Fruit fly (Drosophila melanogaster) whole organism, embryonic: ENCODE data around the gene trx.

Experiments
- ATbp ChIP-seq: fragments of 200-800 bp; sonication (Bioruptor generic); optimal IDR thresholded peaks from 2 replicates; lab custom pipeline; 2017; ENCODE audit warnings: missing biosample characterization, mild to moderate bottlenecking, missing genetic modification characterization, missing genetic modification reagents
- Atf-2 ChIP-seq: fragments of 200-800 bp; sonication (Bioruptor generic); optimal IDR thresholded peaks from 2 replicates; lab custom pipeline; 2016; ENCODE audit warnings: missing biosample characterization, missing genetic modification characterization
- B-H2 ChIP-seq: fragments of 200-800 bp; sonication (Bioruptor generic); optimal IDR thresholded peaks from 2 replicates; lab custom pipeline; 2018; ENCODE audit warnings: missing biosample characterization, mild to moderate bottlenecking, missing genetic modification characterization
- CG10431 ChIP-seq: fragments of 200-800 bp; sonication (Bioruptor generic); optimal IDR thresholded peaks from 3 replicates; lab custom pipeline; 2018; ENCODE audit warnings: missing biosample characterization, mild to moderate bottlenecking, missing genetic modification characterization
- CG11398 ChIP-seq: fragments of 200-800 bp; sonication (Bioruptor generic); optimal IDR thresholded peaks from 2 replicates; lab custom pipeline; 2016; ENCODE audit warnings: missing biosample characterization, missing genetic modification characterization
- CG11723 ChIP-seq: fragments of 200-800 bp; sonication (Bioruptor generic); optimal IDR thresholded peaks from 2 replicates; lab custom pipeline; 2017; ENCODE audit warnings: missing biosample characterization, mild to moderate bottlenecking, missing genetic modification characterization
- CG15601 ChIP-seq: fragments of 200-800 bp; sonication (Bioruptor generic); optimal IDR thresholded peaks from 3 replicates; lab custom pipeline; 2019; ENCODE audit warnings: missing biosample characterization, mild to moderate bottlenecking, missing genetic modification characterization, moderate library complexity
- CG1832 ChIP-seq: fragments of 200-800 bp; sonication (Bioruptor generic); optimal IDR thresholded peaks from 2 replicates; lab custom pipeline; 2017; ENCODE audit warnings: missing biosample characterization, mild to moderate bottlenecking, missing genetic modification characterization, inconsistent platforms
- CG18476 ChIP-seq: fragments of 200-800 bp; sonication (Bioruptor generic); optimal IDR thresholded peaks from 2 replicates; lab custom pipeline; 2016; ENCODE audit warnings: missing biosample characterization, mild to moderate bottlenecking, missing genetic modification characterization
- CG18599 ChIP-seq: fragments of 200-800 bp; sonication (Bioruptor generic); optimal IDR thresholded peaks from 3 replicates; lab custom pipeline; 2017; ENCODE audit warnings: missing biosample characterization, missing genetic modification characterization, mild to moderate bottlenecking, moderate library complexity, missing genetic modification reagents
- CG2129 ChIP-seq: fragments of 200-800 bp; sonication (Bioruptor generic); IDR thresholded peaks from 2 replicates; pipeline ENCODE4 v1.3.6; 2022; ENCODE audit warnings: missing biosample characterization, missing genetic modification characterization; ENCODE audit not compliant: partially characterized antibody
- CG2678 ChIP-seq: fragments of 200-800 bp; sonication (Bioruptor generic); optimal IDR thresholded peaks from 3 replicates; lab custom pipeline; 2019; ENCODE audit warnings: missing biosample characterization, mild to moderate bottlenecking, missing genetic modification characterization, moderate library complexity
- CG3163 ChIP-seq: fragments of 200-800 bp; sonication (Bioruptor generic); optimal IDR thresholded peaks from 3 replicates; lab custom pipeline; 2016; ENCODE audit warnings: missing biosample characterization, missing genetic modification characterization
- CG3995 ChIP-seq: fragments of 200-800 bp; sonication (Bioruptor generic); optimal IDR thresholded peaks from 3 replicates; lab custom pipeline; 2016; ENCODE audit warnings: missing biosample characterization, missing genetic modification characterization
- CG42726 ChIP-seq: fragments of 200-800 bp; sonication (Bioruptor generic); IDR thresholded peaks from 2 replicates; pipeline ENCODE4 v1.3.6; 2022; ENCODE audit warnings: missing biosample characterization, missing genetic modification characterization; ENCODE audit not compliant: partially characterized antibody
- CG4282 ChIP-seq: fragments of 200-800 bp; sonication (Bioruptor generic); optimal IDR thresholded peaks from 2 replicates; lab custom pipeline; 2016; ENCODE audit warnings: missing biosample characterization, missing genetic modification characterization
- CG7839 ChIP-seq: fragments of 200-800 bp; sonication (Bioruptor generic); optimal IDR thresholded peaks from 3 replicates; lab custom pipeline; 2018; ENCODE audit warnings: missing biosample characterization, mild to moderate bottlenecking, missing genetic modification characterization, moderate library complexity
- CG8089 ChIP-seq: fragments of 200-800 bp; sonication (Bioruptor generic); optimal IDR thresholded peaks from 3 replicates; lab custom pipeline; 2016; ENCODE audit warnings: missing biosample characterization, missing genetic modification characterization
- CG8281 ChIP-seq: fragments of 200-800 bp; sonication (Bioruptor generic); optimal IDR thresholded peaks from 2 replicates; lab custom pipeline; 2018; ENCODE audit warnings: missing biosample characterization, mild to moderate bottlenecking, missing genetic modification characterization, moderate library complexity
- CG8359 ChIP-seq: fragments of 200-800 bp; sonication (Bioruptor generic); optimal IDR thresholded peaks from 2 replicates; lab custom pipeline; 2017; ENCODE audit warnings: missing biosample characterization, mild to moderate bottlenecking, missing genetic modification characterization, borderline replicate concordance
- CG8944 ChIP-seq: fragments of 200-800 bp; sonication (Bioruptor generic); optimal IDR thresholded peaks from 3 replicates; lab custom pipeline; 2016; ENCODE audit warnings: missing biosample characterization, missing genetic modification characterization
- Dp ChIP-seq: fragments of 200-800 bp; sonication (Bioruptor generic); optimal IDR thresholded peaks from 2 replicates; lab custom pipeline; 2018; ENCODE audit warnings: missing biosample characterization, mild to moderate bottlenecking, missing genetic modification characterization, moderate library complexity
- ERR ChIP-seq: fragments of 200-800 bp; sonication (Bioruptor generic); optimal IDR thresholded peaks from 2 replicates; lab custom pipeline; 2016; ENCODE audit warnings: missing biosample characterization, missing genetic modification characterization
- H15 ChIP-seq: fragments of 200-800 bp; sonication (Bioruptor generic); IDR thresholded peaks from 3 replicates; pipeline ENCODE4 v1.3.6; 2022; ENCODE audit warnings: missing biosample characterization, missing genetic modification characterization
- HLHmδ ChIP-seq: fragments of 200-800 bp; sonication (Bioruptor generic); optimal IDR thresholded peaks from 2 replicates; lab custom pipeline; 2018; ENCODE audit warnings: missing biosample characterization, mild to moderate bottlenecking, missing genetic modification characterization, moderate library complexity
- HmgZ ChIP-seq: fragments of 200-800 bp; sonication (Bioruptor generic); optimal IDR thresholded peaks from 2 replicates; lab custom pipeline; 2018; ENCODE audit warnings: missing biosample characterization, mild to moderate bottlenecking, missing genetic modification characterization
- MTF-1 ChIP-seq: fragments of 200-800 bp; sonication (Bioruptor generic); optimal IDR thresholded peaks from 2 replicates; lab custom pipeline; 2018; ENCODE audit warnings: missing biosample characterization, mild to moderate bottlenecking, missing genetic modification characterization, borderline replicate concordance
- Opbp ChIP-seq: fragments of 200-800 bp; sonication (Bioruptor generic); IDR thresholded peaks from 3 replicates; pipeline ENCODE4 v1.3.6; 2022; ENCODE audit warnings: missing biosample characterization, missing genetic modification characterization; ENCODE audit not compliant: partially characterized antibody
- Xbp1 ChIP-seq: fragments of 200-800 bp; sonication (Bioruptor generic); optimal IDR thresholded peaks from 3 replicates; lab custom pipeline; 2016; ENCODE audit warnings: missing biosample characterization, mild to moderate bottlenecking, missing genetic modification characterization
- YL-1 ChIP-seq: fragments of 200-800 bp; sonication (Bioruptor generic); optimal IDR thresholded peaks from 3 replicates; lab custom pipeline; 2017; ENCODE audit warnings: missing biosample characterization, mild to moderate bottlenecking, missing genetic modification characterization
- disco-r ChIP-seq: fragments of 200-800 bp; sonication (Bioruptor generic); optimal IDR thresholded peaks from 2 replicates; lab custom pipeline; 2016; ENCODE audit warnings: missing biosample characterization, missing genetic modification characterization
- dmrt99B ChIP-seq: fragments of 200-800 bp; sonication (Bioruptor generic); optimal IDR thresholded peaks from 2 replicates; lab custom pipeline; 2018; ENCODE audit warnings: missing biosample characterization, mild to moderate bottlenecking, missing genetic modification characterization, moderate library complexity
- fru ChIP-seq: fragments of >200 bp; optimal IDR thresholded peaks from 2 replicates; lab custom pipeline; 2017
- gem ChIP-seq: fragments of 200-800 bp; sonication (Bioruptor generic); optimal IDR thresholded peaks from 2 replicates; lab custom pipeline; 2019; ENCODE audit warnings: missing biosample characterization, mild to moderate bottlenecking, missing genetic modification characterization, moderate library complexity
- ken ChIP-seq: fragments of 200-800 bp; sonication (Bioruptor generic); IDR thresholded peaks from 3 replicates; pipeline ENCODE4 v1.3.6; 2022; ENCODE audit warnings: missing biosample characterization, missing genetic modification characterization
- klu ChIP-seq: fragments of 200-800 bp; sonication (Bioruptor generic); IDR thresholded peaks from 2 replicates; pipeline ENCODE4 v1.3.6; 2022; ENCODE audit warnings: missing biosample characterization, missing genetic modification characterization
- luna ChIP-seq: fragments of 200-800 bp; sonication (Bioruptor generic); optimal IDR thresholded peaks from 2 replicates; lab custom pipeline; 2016; ENCODE audit warnings: missing biosample characterization, missing genetic modification characterization
- mld ChIP-seq: fragments of 200-800 bp; sonication (Bioruptor generic); IDR thresholded peaks from 3 replicates; pipeline ENCODE4 v1.3.6; 2022; ENCODE audit warnings: missing biosample characterization, missing genetic modification characterization; ENCODE audit not compliant: partially characterized antibody
- nerfin-2 ChIP-seq: fragments of 200-800 bp; sonication (Bioruptor generic); IDR thresholded peaks from 2 replicates; pipeline ENCODE4 v1.3.6; 2022; ENCODE audit warnings: missing biosample characterization, missing genetic modification characterization; ENCODE audit not compliant: partially characterized antibody
- onecut ChIP-seq: fragments of 200-800 bp; sonication (Bioruptor generic); IDR thresholded peaks from 2 replicates; pipeline ENCODE4 v1.3.6; 2022; ENCODE audit warnings: missing biosample characterization, missing genetic modification characterization
- pnt ChIP-seq: fragments of 200-800 bp; sonication (Bioruptor generic); optimal IDR thresholded peaks from 3 replicates; lab custom pipeline; 2016; ENCODE audit warnings: missing biosample characterization, missing genetic modification characterization
- psq ChIP-seq: fragments of 200-800 bp; sonication (Bioruptor generic); optimal IDR thresholded peaks from 2 replicates; lab custom pipeline; 2017; ENCODE audit warnings: missing biosample characterization, missing genetic modification characterization
- salm ChIP-seq: fragments of 200-800 bp; sonication (Bioruptor generic); optimal IDR thresholded peaks from 2 replicates; lab custom pipeline; 2018; ENCODE audit warnings: missing biosample characterization, mild to moderate bottlenecking, missing genetic modification characterization
- seq ChIP-seq: fragments of 200-800 bp; sonication (Bioruptor generic); IDR thresholded peaks from 2 replicates; pipeline ENCODE4 v1.3.6; 2022; ENCODE audit warnings: missing biosample characterization, missing genetic modification characterization
- vnd ChIP-seq: fragments of 200-800 bp; sonication (Bioruptor generic); IDR thresholded peaks from 3 replicates; pipeline ENCODE4 v1.3.6; 2022; ENCODE audit warnings: missing biosample characterization, missing genetic modification characterization; ENCODE audit not compliant: partially characterized antibody
- vvl ChIP-seq: fragments of 200-800 bp; sonication (Bioruptor generic); IDR thresholded peaks from 2 replicates; pipeline ENCODE4 v1.3.6; 2022; ENCODE audit warnings: missing biosample characterization, missing genetic modification characterization
- zen2 ChIP-seq: fragments of 200-800 bp; sonication (Bioruptor generic); IDR thresholded peaks from 3 replicates; pipeline ENCODE4 v1.3.6; 2022; ENCODE audit warnings: missing biosample characterization, missing genetic modification characterization; ENCODE audit not compliant: partially characterized antibody

Gene trx

DNA sequence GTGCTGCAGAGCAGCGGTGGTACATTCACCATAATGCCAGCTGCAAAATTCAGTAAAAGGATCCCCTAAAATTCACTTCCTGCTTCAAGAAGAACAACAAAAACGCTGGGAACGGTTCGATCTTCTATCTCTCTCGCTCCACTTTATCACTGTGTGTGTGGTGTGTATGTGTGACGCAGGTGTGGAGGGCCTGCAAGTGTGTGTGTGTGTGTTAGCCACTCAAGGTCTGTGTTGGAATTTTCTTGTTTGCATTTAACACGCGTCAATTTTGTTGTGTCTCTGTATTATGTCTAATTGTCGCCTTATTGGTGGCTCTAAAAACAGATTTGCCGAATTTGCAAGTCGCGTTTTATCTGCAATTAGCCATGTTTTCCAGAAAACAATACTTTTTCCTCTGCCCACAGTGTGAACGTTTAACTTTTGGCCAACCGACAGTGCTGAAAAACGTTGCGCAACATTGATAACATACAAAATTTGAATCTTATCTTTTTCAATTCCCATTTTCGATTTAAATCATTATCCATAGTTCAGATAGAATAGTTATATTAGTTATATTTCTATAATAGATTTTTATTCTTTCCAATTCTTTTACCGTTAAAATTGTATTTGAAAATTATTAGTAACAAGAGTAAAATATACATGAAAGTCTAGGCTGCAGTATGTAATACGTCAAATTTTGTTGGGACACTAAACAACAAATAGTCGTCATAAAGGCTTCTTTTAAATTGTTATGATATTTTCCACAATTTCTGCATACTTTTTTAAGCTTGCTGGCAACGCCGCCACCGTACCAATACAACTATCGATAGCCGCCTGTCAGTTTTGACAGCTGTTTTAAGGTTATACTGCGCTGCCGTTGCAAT lies 39.8 kb upstream of the trx start, which contains the start of the genes Afti and ATPsynE (continued):
- TF ChIP-seq gem (tag; lab: Kevin White, UChicago): peak; percentile 80
- TF ChIP-seq CG3163 (GFP tag; lab: Kevin White, UChicago): peak; percentile 57
- TF ChIP-seq pnt (GFP tag; lab: Kevin White, UChicago): peak; percentile 75
- TF ChIP-seq CG10431 (GFP tag; lab: Kevin White, UChicago): peak; percentile 14
- peak; percentile 19 for TF ChIP-seq HmgZ (tag; lab: Kevin White, UChicago)
- no peak for TF ChIP-seq klu (GFP tag; lab: Robert Waterston, UW)
- peak; percentile 60 for TF ChIP-seq CG15601 (tag; lab: Kevin White, UChicago)
- TF ChIP-seq nerfin-2 (GFP tag; lab: Robert Waterston, UW): 0 out of 2 replicates have a peak, but pooled peaks have one; percentile 28
- no peak for TF ChIP-seq disco-r (GFP tag; lab: Kevin White, UChicago)
- TF ChIP-seq CG8089 (GFP tag; lab: Kevin White, UChicago): peak; percentile 60
- TF ChIP-seq luna (GFP tag; lab: Kevin White, UChicago): peak; percentile 49
- peak; percentile 82 for TF ChIP-seq Xbp1 (GFP tag; lab: Kevin White, UChicago)
- TF ChIP-seq mld (GFP tag; lab: Robert Waterston, UW): no peak
- peak; percentile 40 for TF ChIP-seq Atf-2 (GFP tag; lab: Kevin White, UChicago)
- no peak for TF ChIP-seq CG11398
- TF ChIP-seq fru (lab: Kevin White, UChicago): no peak
- peak; percentile 67 for TF ChIP-seq Opbp (GFP tag; lab: Robert Waterston, UW)
- TF ChIP-seq CG2129 (GFP tag; lab: Robert Waterston, UW): peak; percentile 35; the same call in 1 of the 2 replicates
- peak; percentile 82; the same call in 1 of the 2 replicates for TF ChIP-seq vvl (GFP tag; lab: Robert Waterston, UW)
- no peak for TF ChIP-seq salm
- peak; percentile 46; the same call in 1 of the 3 replicates for TF ChIP-seq vnd
- peak; percentile 22 for TF ChIP-seq CG18476 (GFP tag; lab: Kevin White, UChicago)
- no peak for TF ChIP-seq CG7839 (tag; lab: Kevin White, UChicago)
- TF ChIP-seq YL-1 (GFP tag; lab: Kevin White, UChicago): peak; percentile 67
- TF ChIP-seq H15: peak; percentile 50; the same call in 1 of the 3 replicates
- peak; percentile 56 for TF ChIP-seq CG8944 (GFP tag; lab: Kevin White, UChicago)
- no peak for TF ChIP-seq CG8281 (tag; lab: Kevin White, UChicago)
- peak; percentile 34 for TF ChIP-seq ATbp (GFP tag; lab: Kevin White, UChicago)
- peak; percentile 23 for TF ChIP-seq ERR (GFP tag; lab: Kevin White, UChicago)
- TF ChIP-seq CG2678 (tag; lab: Kevin White, UChicago): no peak
- TF ChIP-seq MTF-1 (GFP tag; lab: Kevin White, UChicago): peak; percentile 46
- no peak for TF ChIP-seq CG18599 (GFP tag; lab: Kevin White, UChicago)
- peak; percentile 20 for TF ChIP-seq psq (GFP tag; lab: Kevin White, UChicago)
- TF ChIP-seq CG3995 (GFP tag; lab: Kevin White, UChicago): no peak
- TF ChIP-seq zen2: no peak; the same call in 2 of the 3 replicates
- TF ChIP-seq CG42726 (GFP tag; lab: Robert Waterston, UW): 0 out of 2 replicates have a peak, but pooled peaks have one; percentile 13
- no peak for TF ChIP-seq dmrt99B (tag; lab: Kevin White, UChicago)
- TF ChIP-seq CG11723 (GFP tag; lab: Kevin White, UChicago): no peak
- TF ChIP-seq Dp: peak; percentile 59
- peak; percentile 45 for TF ChIP-seq onecut (GFP tag; lab: Robert Waterston, UW)
- TF ChIP-seq CG4282: no peak
- no peak for TF ChIP-seq CG8359 (GFP tag; lab: Kevin White, UChicago)
- TF ChIP-seq HLHmδ (GFP tag; lab: Kevin White, UChicago): no peak
- no peak; the same call in 1 of the 2 replicates for TF ChIP-seq seq
- TF ChIP-seq CG1832: peak; percentile 55
- TF ChIP-seq B-H2: peak; percentile 81
- peak; percentile 76 for TF ChIP-seq ken (GFP tag; lab: Robert Waterston, UW)
